Worm (Caenorhabditis elegans) whole organism, dauer: ENCODE data around the gene B0495.5.

Source experiments
- unc-62 ChIP-seq: sonication (generic microtip); optimal IDR thresholded peaks from 2 replicates; lab custom pipeline; 2017; ENCODE audit warnings: missing biosample characterization, missing genetic modification reagents, missing genetic modification characterization

The B0495.5 gene

ce11 chrII:7698406-7698805, at the start of gene B0495.5:
TSS of gene B0495.5 (minus strand) at chrII:7698506.
- TF ChIP-seq unc-62: no peak

ce11 chrII:7736725-7737124, 38.4 kb upstream of the B0495.5 start:
- TF ChIP-seq unc-62: no peak

- no peak for TF ChIP-seq unc-62
Observed at ce11 chrII:7724603-7725002, 26.3 kb upstream of the B0495.5 start, which contains the start of gene cpna-2. TSS of gene cpna-2 (plus strand) at chrII:7724903.

- TF ChIP-seq unc-62: no peak
Observed at ce11 chrII:7722784-7723183, 24.5 kb upstream of the B0495.5 start.

- TF ChIP-seq unc-62: no peak
Observed at ce11 chrII:7720479-7720878, 22.2 kb upstream of the B0495.5 start.

ce11 chrII:7719039-7719438, 20.7 kb upstream of the B0495.5 start:
- TF ChIP-seq unc-62: no peak

ce11 chrII:7718491-7718890, 20.2 kb upstream of the B0495.5 start, which contains the start of gene cpna-5:
TSS of gene cpna-5 (minus strand) at chrII:7718591.
- no peak for TF ChIP-seq unc-62

ce11 chrII:7716112-7716511, 17.8 kb upstream of the B0495.5 start:
- TF ChIP-seq unc-62: no peak

ce11 chrII:7714614-7715186, 16.4 kb upstream of the B0495.5 start:
- TF ChIP-seq unc-62: no peak

- no peak for TF ChIP-seq unc-62
Observed at ce11 chrII:7709301-7709754, 11.0 kb upstream of the B0495.5 start, which contains the start of gene sre-1. TSS of gene sre-1 (plus strand) at chrII:7709704.

- TF ChIP-seq unc-62: no peak
Observed at ce11 chrII:7708540-7708939, 10.2 kb upstream of the B0495.5 start, which contains the start of gene B0495.9. TSS of gene B0495.9 (minus strand) at chrII:7708710.

ce11 chrII:7707383-7707782, 9.1 kb upstream of the B0495.5 start, which contains the start of gene luc-7L:
TSS of gene luc-7L (minus strand) at chrII:7707483.
- TF ChIP-seq unc-62: no peak

- TF ChIP-seq unc-62: no peak
Observed at ce11 chrII:7705152-7705551, 6.8 kb upstream of the B0495.5 start, which contains the start of gene B0495.7. TSS of gene B0495.7 (minus strand) at chrII:7705233.

- TF ChIP-seq unc-62: no peak
Observed at ce11 chrII:7704387-7704786, 6.1 kb upstream of the B0495.5 start.

- TF ChIP-seq unc-62: no peak
Observed at ce11 chrII:7699009-7699408, 703 bp upstream of the B0495.5 start, which contains the start of the genes moa-2 and cdk-11.1. TSS of gene moa-2 (minus strand) at chrII:7699033. TSS of gene cdk-11.1 (plus strand) at chrII:7699235.

- no peak for TF ChIP-seq unc-62
Observed at ce11 chrII:7697156-7697555, 1.1 kb downstream of the B0495.5 start.

ce11 chrII:7695636-7696035, 2.7 kb downstream of the B0495.5 start:
- no peak for TF ChIP-seq unc-62

ce11 chrII:7694745-7695144, 3.6 kb downstream of the B0495.5 start:
- TF ChIP-seq unc-62: no peak

ce11 chrII:7693929-7694328, 4.4 kb downstream of the B0495.5 start, which contains the start of gene nhx-2:
TSS of gene nhx-2 (minus strand) at chrII:7693957.
- no peak for TF ChIP-seq unc-62
